Worm (Caenorhabditis elegans) whole organism, young adult: ENCODE results near the gene vps-53.

ENCODE experiments used
- C06A6.2 ChIP-seq: fragments of 200-800 bp; sonication (Bioruptor generic); conservative IDR thresholded peaks from 2 replicates; pipeline ENCODE4 v1.3.6; 2022; ENCODE audit warnings: missing genetic modification characterization, missing compliant biosample characterization
- F10E7.11 ChIP-seq: sonication (generic microtip); optimal IDR thresholded peaks from 2 replicates; lab custom pipeline; 2017; ENCODE audit warnings: mild to moderate bottlenecking, missing genetic modification characterization, moderate library complexity, missing compliant biosample characterization
- F55B11.4 ChIP-seq: sonication (generic microtip); optimal IDR thresholded peaks from 2 replicates; lab custom pipeline; 2016; ENCODE audit warnings: missing compliant biosample characterization, missing genetic modification characterization, borderline replicate concordance; ENCODE audit not compliant: insufficient read depth
- K11D2.4 ChIP-seq: fragments of 200-800 bp; sonication (Bioruptor generic); IDR thresholded peaks from 2 replicates; pipeline ENCODE4 v1.3.6; 2022; ENCODE audit warnings: missing genetic modification reagents, missing genetic modification characterization, missing compliant biosample characterization
- Y53F4B.3 ChIP-seq: fragments of 200-800 bp; sonication (Bioruptor generic); IDR thresholded peaks from 2 replicates; pipeline ENCODE4 v1.3.6; 2022; ENCODE audit warnings: missing genetic modification reagents, missing genetic modification characterization, missing compliant biosample characterization
- Y67H2A.10 ChIP-seq: fragments of 200-800 bp; sonication (Bioruptor generic); conservative IDR thresholded peaks from 2 replicates; pipeline ENCODE4 v1.3.6; 2022; ENCODE audit warnings: missing genetic modification reagents, missing genetic modification characterization, missing compliant biosample characterization
- Y95B8A.8 ChIP-seq: fragments of 200-800 bp; sonication (Bioruptor generic); IDR thresholded peaks from 2 replicates; pipeline ENCODE4 v1.3.6; 2022; ENCODE audit warnings: missing genetic modification reagents, missing genetic modification characterization, missing compliant biosample characterization
- ama-1 ChIP-seq, 3 experiments: fragments of 150-350 bp in 1 of 3; sonication (generic microtip) in 2 of 3; optimal IDR thresholded peaks; 2 replicates each; lab custom pipeline; 2014 to 2018; ENCODE audit warnings: missing biosample characterization in 2 of 3, missing genetic modification characterization in 2 of 3, missing genetic modification reagents in 2 of 3
- attf-6 ChIP-seq: fragments of 200-800 bp; sonication (Bioruptor generic); IDR thresholded peaks from 2 replicates; pipeline ENCODE4 v1.3.6; 2022; ENCODE audit warnings: missing genetic modification reagents, missing genetic modification characterization, missing compliant biosample characterization
- cebp-2 ChIP-seq: fragments of 200-800 bp; sonication (Bioruptor generic); IDR thresholded peaks from 2 replicates; pipeline ENCODE4 v1.3.6; 2022; ENCODE audit warnings: missing genetic modification characterization, missing compliant biosample characterization
- ceh-58 ChIP-seq: fragments of 200-800 bp; sonication (Bioruptor generic); IDR thresholded peaks from 2 replicates; pipeline ENCODE4 v1.3.6; 2022; ENCODE audit warnings: missing genetic modification characterization, missing compliant biosample characterization
- ceh-79 ChIP-seq: sonication (generic microtip); optimal IDR thresholded peaks from 2 replicates; lab custom pipeline; 2017; ENCODE audit warnings: mild to moderate bottlenecking, missing genetic modification characterization, missing compliant biosample characterization
- chd-7 ChIP-seq: sonication (generic microtip); optimal IDR thresholded peaks from 2 replicates; lab custom pipeline; 2016; ENCODE audit warnings: mild to moderate bottlenecking, missing genetic modification characterization, moderate library complexity, missing compliant biosample characterization
- die-1 ChIP-seq: sonication (generic microtip); optimal IDR thresholded peaks from 2 replicates; lab custom pipeline; 2016; ENCODE audit warnings: missing genotype, mild to moderate bottlenecking, missing genetic modification characterization, missing compliant biosample characterization
- dpl-1 ChIP-seq: fragments of 150-350 bp; optimal IDR thresholded peaks from 2 replicates; lab custom pipeline; 2014; ENCODE audit warnings: missing biosample characterization, missing genetic modification reagents, missing genetic modification characterization
- him-1 ChIP-seq: sonication (generic microtip); optimal IDR thresholded peaks from 2 replicates; lab custom pipeline; 2016; ENCODE audit warnings: missing genotype, missing genetic modification reagents, missing genetic modification characterization, missing compliant biosample characterization
- hmg-1.2 ChIP-seq: fragments of 200-800 bp; sonication (Bioruptor generic); IDR thresholded peaks from 2 replicates; pipeline ENCODE4 v1.3.6; 2022; ENCODE audit warnings: missing genetic modification reagents, missing genetic modification characterization, missing compliant biosample characterization
- hrde-1 ChIP-seq: sonication (generic microtip); optimal IDR thresholded peaks from 2 replicates; lab custom pipeline; 2016; ENCODE audit warnings: missing genetic modification characterization, mild to moderate bottlenecking, missing compliant biosample characterization, moderate library complexity, missing genotype, missing genetic modification reagents, borderline replicate concordance
- hsf-1 ChIP-seq: fragments of 200-800 bp; sonication (Bioruptor generic); IDR thresholded peaks from 2 replicates; pipeline ENCODE4 v1.3.6; 2022; ENCODE audit warnings: missing genetic modification reagents, missing genetic modification characterization, missing compliant biosample characterization
- let-526 ChIP-seq: fragments of 200-800 bp; sonication (Bioruptor generic); IDR thresholded peaks from 2 replicates; pipeline ENCODE4 v1.3.6; 2022; ENCODE audit warnings: missing genetic modification reagents, missing genetic modification characterization, missing compliant biosample characterization
- lin-35 ChIP-seq, 3 experiments: fragments of 150-350 bp in 2 of 3; sonication (generic microtip) in 1 of 3; optimal IDR thresholded peaks; 2 replicates each; lab custom pipeline; 2014 to 2018; ENCODE audit warnings: missing biosample characterization in 3 of 3, missing genetic modification characterization in 3 of 3, missing genetic modification reagents in 3 of 3
- lin-40 ChIP-seq: sonication (generic microtip); optimal IDR thresholded peaks from 2 replicates; lab custom pipeline; 2016; ENCODE audit warnings: missing genetic modification characterization, mild to moderate bottlenecking, missing compliant biosample characterization, missing genotype, missing genetic modification reagents
- lsl-1 ChIP-seq: fragments of 200-800 bp; sonication (Bioruptor generic); optimal IDR thresholded peaks from 2 replicates; lab custom pipeline; 2018; ENCODE audit warnings: mild to moderate bottlenecking, missing genetic modification characterization, moderate library complexity, missing compliant biosample characterization
- lsy-27 ChIP-seq: sonication (generic microtip); optimal IDR thresholded peaks from 2 replicates; lab custom pipeline; 2017; ENCODE audit warnings: missing genetic modification characterization, mild to moderate bottlenecking, missing compliant biosample characterization, antibody characterized with exemption, missing genotype, borderline replicate concordance; ENCODE audit not compliant: insufficient read depth
- madf-3 ChIP-seq: fragments of 200-800 bp; sonication (Bioruptor generic); IDR thresholded peaks from 2 replicates; pipeline ENCODE4 v1.3.6; 2022; ENCODE audit warnings: missing genetic modification reagents, missing genetic modification characterization, missing compliant biosample characterization
- madf-6 ChIP-seq: fragments of 200-800 bp; sonication (Bioruptor generic); IDR thresholded peaks from 2 replicates; pipeline ENCODE4 v1.3.6; 2022; ENCODE audit warnings: missing genetic modification reagents, missing genetic modification characterization, missing compliant biosample characterization
- madf-8 ChIP-seq: fragments of 200-800 bp; sonication (Bioruptor generic); conservative IDR thresholded peaks from 2 replicates; pipeline ENCODE4 v1.3.6; 2022; ENCODE audit warnings: missing genetic modification reagents, missing genetic modification characterization, missing compliant biosample characterization
- mcd-1 ChIP-seq: fragments of 200-800 bp; sonication (Bioruptor generic); IDR thresholded peaks from 2 replicates; pipeline ENCODE4 v1.3.6; 2022; ENCODE audit warnings: missing genetic modification reagents, missing genetic modification characterization, missing compliant biosample characterization
- mel-28 ChIP-seq: sonication (generic microtip); optimal IDR thresholded peaks from 2 replicates; lab custom pipeline; 2016; ENCODE audit warnings: borderline replicate concordance, mild to moderate bottlenecking, missing genetic modification characterization, missing compliant biosample characterization
- mes-4 ChIP-seq: sonication (generic microtip); optimal IDR thresholded peaks from 2 replicates; lab custom pipeline; 2016; ENCODE audit warnings: missing genotype, missing genetic modification characterization, missing compliant biosample characterization
- nhr-120 ChIP-seq: fragments of 200-800 bp; sonication (Bioruptor generic); IDR thresholded peaks from 2 replicates; pipeline ENCODE4 v1.3.6; 2022; ENCODE audit warnings: missing genetic modification characterization, missing compliant biosample characterization
- nhr-80 ChIP-seq: sonication (generic microtip); optimal IDR thresholded peaks from 2 replicates; lab custom pipeline; 2016; ENCODE audit warnings: missing genetic modification characterization, missing compliant biosample characterization
- nhr-90 ChIP-seq: sonication (generic microtip); optimal IDR thresholded peaks from 2 replicates; lab custom pipeline; 2016; ENCODE audit warnings: missing genotype, mild to moderate bottlenecking, missing genetic modification characterization, missing compliant biosample characterization
- pbrm-1 ChIP-seq: fragments of 200-800 bp; sonication (Bioruptor generic); IDR thresholded peaks from 2 replicates; pipeline ENCODE4 v1.3.6; 2022; ENCODE audit warnings: missing genetic modification reagents, missing genetic modification characterization, missing compliant biosample characterization
- repo-1 ChIP-seq: sonication (generic microtip); optimal IDR thresholded peaks from 2 replicates; lab custom pipeline; 2017; ENCODE audit warnings: mild to moderate bottlenecking, missing genetic modification characterization, missing compliant biosample characterization
- rpc-1 ChIP-seq, 2 experiments: fragments of 150-350 bp in 1 of 2; sonication (generic microtip) in 1 of 2; optimal IDR thresholded peaks; 2 replicates each; lab custom pipeline; 2014 to 2018; ENCODE audit warnings: missing biosample characterization in 1 of 2, missing genetic modification characterization in 1 of 2, missing genetic modification reagents in 1 of 2, missing genotype in 1 of 2
- snpc-1.3 ChIP-seq: sonication (generic microtip); optimal IDR thresholded peaks from 2 replicates; lab custom pipeline; 2017; ENCODE audit warnings: missing genetic modification characterization, mild to moderate bottlenecking, missing compliant biosample characterization, antibody characterized with exemption, moderate library complexity, missing genotype, missing genetic modification reagents; ENCODE audit not compliant: insufficient read depth
- snpc-3.4 ChIP-seq: sonication (generic microtip); optimal IDR thresholded peaks from 2 replicates; lab custom pipeline; 2017; ENCODE audit warnings: missing genetic modification characterization, mild to moderate bottlenecking, missing compliant biosample characterization, antibody characterized with exemption, moderate library complexity, missing genotype, missing genetic modification reagents
- sptf-2 ChIP-seq: fragments of 200-800 bp; sonication (Bioruptor generic); optimal IDR thresholded peaks from 2 replicates; lab custom pipeline; 2018; ENCODE audit warnings: mild to moderate bottlenecking, missing genetic modification characterization, missing compliant biosample characterization
- tlf-1 ChIP-seq: fragments of 200-800 bp; sonication (Bioruptor generic); optimal IDR thresholded peaks from 2 replicates; lab custom pipeline; 2018; ENCODE audit warnings: mild to moderate bottlenecking, missing genetic modification characterization, missing compliant biosample characterization
- zfh-2 ChIP-seq: fragments of 200-800 bp; sonication (Bioruptor generic); conservative IDR thresholded peaks from 2 replicates; pipeline ENCODE4 v1.3.6; 2022; ENCODE audit warnings: missing genetic modification reagents, missing genetic modification characterization, missing compliant biosample characterization
- ztf-18 ChIP-seq: sonication (generic microtip); optimal IDR thresholded peaks from 2 replicates; lab custom pipeline; 2016; ENCODE audit warnings: missing genotype, mild to moderate bottlenecking, missing genetic modification characterization, missing compliant biosample characterization
- ztf-22 ChIP-seq: fragments of 200-800 bp; sonication (Bioruptor generic); optimal IDR thresholded peaks from 2 replicates; lab custom pipeline; 2018; ENCODE audit warnings: mild to moderate bottlenecking, missing genetic modification characterization, moderate library complexity, missing compliant biosample characterization
- ztf-28 ChIP-seq: fragments of 200-800 bp; sonication (Bioruptor generic); IDR thresholded peaks from 2 replicates; pipeline ENCODE4 v1.3.6; 2022; ENCODE audit warnings: missing genetic modification reagents, missing genetic modification characterization, missing compliant biosample characterization
- ztf-3 ChIP-seq: fragments of 200-800 bp; sonication (Bioruptor generic); optimal IDR thresholded peaks from 2 replicates; lab custom pipeline; 2018; ENCODE audit warnings: mild to moderate bottlenecking, missing genetic modification characterization, missing compliant biosample characterization
- ztf-6 ChIP-seq: fragments of 200-800 bp; sonication (Bioruptor generic); IDR thresholded peaks from 2 replicates; pipeline ENCODE4 v1.3.6; 2022; ENCODE audit warnings: missing genetic modification reagents, missing genetic modification characterization, missing compliant biosample characterization

Gene vps-53

DNA sequence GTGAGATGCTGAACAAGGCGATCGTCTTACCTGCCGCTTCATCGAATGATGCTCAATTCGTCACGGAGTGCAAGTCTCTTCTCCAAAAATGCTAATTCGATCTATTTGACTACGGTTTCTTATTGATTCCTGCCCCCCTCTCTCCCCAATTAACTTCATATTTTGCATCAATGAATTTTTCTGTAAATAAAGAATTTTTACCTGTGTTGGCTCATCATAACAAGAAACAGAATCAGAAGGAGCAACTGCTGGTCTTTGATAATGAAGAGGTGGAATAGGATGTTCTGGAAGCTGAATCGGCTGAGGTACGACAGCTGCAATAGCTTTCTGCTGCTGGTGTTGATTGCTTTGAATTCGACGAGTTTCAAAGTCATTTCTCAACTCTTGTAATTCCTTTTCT, 2.9 kb upstream of the vps-53 start (continued):
- TF ChIP-seq F10E7.11 (tag; lab: Kevin White, UChicago) (no peak), lin-40 (tag; lab: Kevin White, UChicago) (no peak), mel-28 (tag; lab: Kevin White, UChicago) (no peak), ztf-22 (no peak), sptf-2 (no peak), lsy-27 (tag; lab: Kevin White, UChicago) (no peak), let-526 (GFP tag; lab: Robert Waterston, UW) (no peak), cebp-2 (GFP tag; lab: Robert Waterston, UW) (0 out of 2 replicates have a peak, but pooled peaks have one; percentile 21), Y67H2A.10 (GFP tag; lab: Robert Waterston, UW) (no peak), snpc-1.3 (tag; lab: Kevin White, UChicago) (no peak), madf-8 (GFP tag; lab: Robert Waterston, UW) (0 out of 2 replicates have a peak, but pooled peaks have one; percentile 23), pbrm-1 (GFP tag; lab: Robert Waterston, UW) (no peak), hsf-1 (GFP tag; lab: Robert Waterston, UW) (0 out of 2 replicates have a peak, but pooled peaks have one; percentile 58), mes-4 (tag; lab: Kevin White, UChicago) (no peak), hmg-1.2 (GFP tag; lab: Robert Waterston, UW) (peak; percentile 15; the same call in 1 of the 2 replicates), madf-6 (GFP tag; lab: Robert Waterston, UW) (peak; percentile 49), hrde-1 (tag; lab: Kevin White, UChicago) (peak; percentile 75), chd-7 (no peak), F55B11.4 (tag; lab: Kevin White, UChicago) (no peak), ztf-6 (GFP tag; lab: Robert Waterston, UW) (no peak), dpl-1 (no peak), tlf-1 (no peak), snpc-3.4 (tag; lab: Kevin White, UChicago) (no peak), ama-1 (optimal IDR thresholded peaks at IDR 0.05; lab: Kevin White, UChicago) (no peak), ama-1 (GFP tag; optimal IDR thresholded peaks at IDR 0.05; lab: Kevin White, UChicago) (no peak), ceh-58 (no peak)
- TF ChIP-seq, all 124 proteins: peak for 14

DNA sequence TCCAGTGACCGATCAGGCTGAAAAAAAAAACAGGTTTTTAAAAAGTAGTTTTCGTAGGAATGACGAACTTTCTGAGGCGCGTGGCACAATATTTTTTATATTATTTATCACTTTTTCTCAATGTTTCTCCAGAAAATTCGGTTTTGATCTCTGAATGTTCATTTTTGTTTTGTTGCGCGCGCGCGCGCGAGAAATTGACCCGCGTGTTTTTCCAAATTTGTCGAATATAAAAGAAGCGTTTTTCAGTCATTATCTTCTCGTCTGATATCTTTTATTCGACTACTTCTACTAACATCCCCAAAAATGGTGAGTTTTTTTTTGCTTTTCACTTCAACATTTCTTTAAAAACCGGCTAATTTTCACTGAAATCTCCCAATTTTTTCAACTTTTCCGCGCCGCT, 1.5 kb upstream of the vps-53 start, which contains the start of gene rmd-1:
Gene rmd-1, plus strand, starts transcription at position 247 of the 400 bp plus-strand sequence.
- no peak for TF ChIP-seq chd-7
- no peak for TF ChIP-seq ceh-79 (tag; lab: Kevin White, UChicago)
- TF ChIP-seq attf-6 (GFP tag; lab: Robert Waterston, UW): no peak
- peak; percentile 8; the same call in 1 of the 2 replicates for TF ChIP-seq madf-3
- no peak for TF ChIP-seq nhr-90 (tag; lab: Kevin White, UChicago)
- TF ChIP-seq Y95B8A.8 (GFP tag; lab: Robert Waterston, UW): 0 out of 2 replicates have a peak, but pooled peaks have one; percentile 40
- no peak for TF ChIP-seq die-1
- peak; percentile 17; the same call in 1 of the 2 replicates for TF ChIP-seq hmg-1.2 (GFP tag; lab: Robert Waterston, UW)
- TF ChIP-seq lsl-1 (GFP tag; lab: Kevin White, UChicago): peak; percentile 54
- no peak for TF ChIP-seq C06A6.2 (GFP tag; lab: Robert Waterston, UW)
- no peak for TF ChIP-seq sptf-2
- no peak for TF ChIP-seq nhr-120 (GFP tag; lab: Robert Waterston, UW)
- TF ChIP-seq mcd-1: no peak
- no peak for TF ChIP-seq him-1 (tag; lab: Kevin White, UChicago)
- peak; percentile 71 for TF ChIP-seq snpc-3.4 (tag; lab: Kevin White, UChicago)
- TF ChIP-seq repo-1 (tag; lab: Kevin White, UChicago): no peak
- TF ChIP-seq zfh-2 (GFP tag; lab: Robert Waterston, UW): no peak
- no peak for TF ChIP-seq K11D2.4 (GFP tag; lab: Robert Waterston, UW)
- peak; percentile 2 for TF ChIP-seq ztf-18
- no peak for TF ChIP-seq nhr-80 (tag; lab: Kevin White, UChicago)
- TF ChIP-seq ztf-3: no peak
- no peak for TF ChIP-seq ztf-28 (GFP tag; lab: Robert Waterston, UW)
- no peak for TF ChIP-seq rpc-1 (optimal IDR thresholded peaks at IDR 0.05; lab: Kevin White, UChicago)
- TF ChIP-seq rpc-1 (tag; optimal IDR thresholded peaks at IDR 0.05; lab: Kevin White, UChicago): no peak
- peak; percentile 88 for TF ChIP-seq madf-8 (GFP tag; lab: Robert Waterston, UW)
- peak; percentile 8 for TF ChIP-seq tlf-1
- no peak for TF ChIP-seq Y53F4B.3 (GFP tag; lab: Robert Waterston, UW)
- peak in 2 of 3 experiments; percentile 2 to 13 for TF ChIP-seq lin-35 (GFP tag; optimal IDR thresholded peaks at IDR 0.05; lab: Kevin White, UChicago)
